Worm (Caenorhabditis elegans): ENCODE data around the gene atn-1.
A peak's percentile ranks its signal among the peaks of the same experiment; 100 is the strongest.

The atn-1 gene

ce11 chrV:12531084-12531483 is 52.9 kb downstream of the atn-1 start (continued):
- TF ChIP-seq vab-15 (tag; optimal IDR thresholded peaks at IDR 0.05): no peak
- TF ChIP-seq hlh-4 (tag; optimal IDR thresholded peaks at IDR 0.05): no peak
- no peak for TF ChIP-seq nhr-28 (tag; optimal IDR thresholded peaks at IDR 0.05)
- TF ChIP-seq snpc-4 (tag; optimal IDR thresholded peaks at IDR 0.05): no peak
- no peak for TF ChIP-seq blmp-1 (tag; optimal IDR thresholded peaks at IDR 0.05)
- TF ChIP-seq pqm-1 (tag; optimal IDR thresholded peaks at IDR 0.05): no peak
- no peak for TF ChIP-seq hpl-2 (GFP tag; optimal IDR thresholded peaks at IDR 0.05)
- TF ChIP-seq unc-86 (tag; optimal IDR thresholded peaks at IDR 0.05): no peak
- TF ChIP-seq nhr-90 (tag; optimal IDR thresholded peaks at IDR 0.05; ENCODE audit: poor library complexity): no peak
- no peak for TF ChIP-seq nhr-76 (tag; optimal IDR thresholded peaks at IDR 0.05)
- peak; percentile 77 for TF ChIP-seq fkh-8 (tag; optimal IDR thresholded peaks at IDR 0.05)
- TF ChIP-seq C04F5.9 (tag; optimal IDR thresholded peaks at IDR 0.05): no peak
- TF ChIP-seq nhr-237 (tag; optimal IDR thresholded peaks at IDR 0.05): no peak
- no peak for TF ChIP-seq ceh-82 (tag; optimal IDR thresholded peaks at IDR 0.05)
- TF ChIP-seq fos-1 (tag; optimal IDR thresholded peaks at IDR 0.05): no peak
- TF ChIP-seq pax-3 (tag; optimal IDR thresholded peaks at IDR 0.05): peak; percentile 14
- no peak for TF ChIP-seq unc-62 (GFP tag; optimal IDR thresholded peaks at IDR 0.05)
- TF ChIP-seq nhr-19 (GFP tag; conservative IDR thresholded peaks at IDR 0.05): no peak
- no peak for TF ChIP-seq skn-1 (tag; optimal IDR thresholded peaks at IDR 0.05)
- TF ChIP-seq nhr-77 (tag; optimal IDR thresholded peaks at IDR 0.05): no peak
- no peak for TF ChIP-seq alr-1 (tag; optimal IDR thresholded peaks at IDR 0.05; ENCODE audit: borderline replicate concordance)
- peak; percentile 31 for TF ChIP-seq nhr-20 (tag; optimal IDR thresholded peaks at IDR 0.05)
- no peak for TF ChIP-seq lsy-2 (tag; optimal IDR thresholded peaks at IDR 0.05)
- TF ChIP-seq lin-14 (GFP tag; optimal IDR thresholded peaks at IDR 0.05): peak; percentile 46
- TF ChIP-seq rnt-1 (tag; optimal IDR thresholded peaks at IDR 0.05): no peak
- TF ChIP-seq ceh-8 (GFP tag; optimal IDR thresholded peaks at IDR 0.05): no peak
- no peak for TF ChIP-seq ztf-11 (tag; optimal IDR thresholded peaks at IDR 0.05)
- TF ChIP-seq unc-98 (GFP tag; IDR thresholded peaks at IDR 0.05): no peak
- no peak for TF ChIP-seq unc-30 (tag; optimal IDR thresholded peaks at IDR 0.05)
- TF ChIP-seq ceh-90 (tag; optimal IDR thresholded peaks at IDR 0.05): no peak
- no peak for TF ChIP-seq mdl-1 (tag; optimal IDR thresholded peaks at IDR 0.05)
- peak; percentile 36 for TF ChIP-seq dsc-1 (tag; optimal IDR thresholded peaks at IDR 0.05)
- TF ChIP-seq C34B4.2 (tag; optimal IDR thresholded peaks at IDR 0.05): no peak

ce11 chrV:12532369-12532768 is 54.2 kb downstream of the atn-1 start:
- no peak for TF ChIP-seq dsc-1 (tag; optimal IDR thresholded peaks at IDR 0.05)
- peak; percentile 57 for TF ChIP-seq elt-2 (tag; optimal IDR thresholded peaks at IDR 0.05)

- TF ChIP-seq efl-1 (optimal IDR thresholded peaks at IDR 0.05) (no peak), efl-1 (GFP tag; optimal IDR thresholded peaks at IDR 0.05 in 1 of 2) (peak in 1 of 2 experiments; percentile 22), ets-5 (GFP tag; IDR thresholded peaks at IDR 0.05) (no peak), lin-14 (GFP tag; optimal IDR thresholded peaks at IDR 0.05) (peak; percentile 49), rnt-1 (tag; optimal IDR thresholded peaks at IDR 0.05) (peak; percentile 7), C34B4.2 (tag; optimal IDR thresholded peaks at IDR 0.05) (no peak), elt-3 (tag; optimal IDR thresholded peaks at IDR 0.05) (peak in 5 of 6 experiments; percentile 63 to 86 (median 80)), blmp-1 (tag; optimal IDR thresholded peaks at IDR 0.05) (peak; percentile 92), nhr-85 (tag) (peak; percentile 75), ceh-63 (GFP tag; optimal IDR thresholded peaks at IDR 0.05) (no peak), ceh-90 (tag; optimal IDR thresholded peaks at IDR 0.05) (no peak), swsn-7 (tag; optimal IDR thresholded peaks at IDR 0.05) (no peak), nhr-20 (tag; optimal IDR thresholded peaks at IDR 0.05) (peak; percentile 23), nhr-84 (tag; optimal IDR thresholded peaks at IDR 0.05) (no peak)
Measured at ce11 chrV:12533635-12534150, 55.5 kb downstream of the atn-1 start.
